Worm (Caenorhabditis elegans) whole organism, L1 larva: Measurements from ENCODE around the gene mrpl-55.
A peak's percentile ranks its signal among the peaks of the same experiment; 100 is the strongest.

ENCODE experiments used
- C04F5.9 ChIP-seq: sonication (generic microtip); optimal IDR thresholded peaks from 2 replicates; lab custom pipeline; 2016; ENCODE audit warnings: missing genetic modification characterization, missing compliant biosample characterization
- C16A3.4 ChIP-seq: fragments of 150-350 bp; optimal IDR thresholded peaks from 2 replicates; lab custom pipeline; 2014; ENCODE audit warnings: missing biosample characterization, missing genetic modification characterization
- F16B12.6 ChIP-seq: fragments of 150-350 bp; optimal IDR thresholded peaks from 2 replicates; lab custom pipeline; 2014; ENCODE audit warnings: missing biosample characterization, missing genetic modification characterization
- aha-1 ChIP-seq: fragments of 150-350 bp; optimal IDR thresholded peaks from 2 replicates; lab custom pipeline; 2014; ENCODE audit warnings: missing biosample characterization, missing genetic modification characterization
- aly-2 ChIP-seq: fragments of 150-350 bp; optimal IDR thresholded peaks from 2 replicates; lab custom pipeline; 2014; ENCODE audit warnings: missing biosample characterization, missing genetic modification characterization
- blmp-1 ChIP-seq: fragments of 150-350 bp; optimal IDR thresholded peaks from 2 replicates; lab custom pipeline; 2014; ENCODE audit warnings: missing biosample characterization, missing genetic modification characterization
- ceh-88 ChIP-seq: fragments of 200-800 bp; sonication (Bioruptor generic); IDR thresholded peaks from 2 replicates; pipeline ENCODE4 v1.3.6; 2022; ENCODE audit warnings: missing genetic modification characterization, missing compliant biosample characterization
- ceh-90 ChIP-seq: sonication (generic microtip); optimal IDR thresholded peaks from 2 replicates; lab custom pipeline; 2016; ENCODE audit warnings: missing genetic modification characterization, missing compliant biosample characterization
- ces-1 ChIP-seq: fragments of 150-350 bp; optimal IDR thresholded peaks from 2 replicates; lab custom pipeline; 2014; ENCODE audit warnings: missing biosample characterization, missing genetic modification reagents, missing genetic modification characterization
- dpl-1 ChIP-seq, 3 experiments: fragments of 150-350 bp in 2 of 3; sonication (generic microtip) in 1 of 3; optimal IDR thresholded peaks; 2 replicates each; lab custom pipeline; 2014 to 2017; ENCODE audit warnings: missing biosample characterization in 3 of 3, missing genetic modification characterization in 3 of 3, missing genetic modification reagents in 3 of 3
- dsc-1 ChIP-seq: sonication (generic microtip); optimal IDR thresholded peaks from 2 replicates; lab custom pipeline; 2016; ENCODE audit warnings: mild to moderate bottlenecking, missing genetic modification characterization, missing compliant biosample characterization
- efl-1 ChIP-seq, 4 experiments: fragments of 150-350 bp; optimal IDR thresholded peaks in 3 of 4; peaks in 1 of 4; 1 replicate in 1 of 4; 2 replicates in 3 of 4; lab custom pipeline; 2014; ENCODE audit warnings: missing biosample characterization in 2 of 4, missing genetic modification characterization in 2 of 4, missing genetic modification reagents in 2 of 4
- efl-3 ChIP-seq: fragments of 200-800 bp; sonication (Bioruptor generic); optimal IDR thresholded peaks from 2 replicates; lab custom pipeline; 2018; ENCODE audit warnings: mild to moderate bottlenecking, missing genetic modification characterization, missing compliant biosample characterization
- egl-27 ChIP-seq, 2 experiments: fragments of 150-350 bp in 1 of 2; sonication (generic microtip); optimal IDR thresholded peaks; 3 replicates each; lab custom pipeline; 2017 to 2018; ENCODE audit warnings: missing biosample characterization in 2 of 2, missing genetic modification characterization in 2 of 2, missing genetic modification reagents in 2 of 2
- elt-2 ChIP-seq: sonication (generic microtip); optimal IDR thresholded peaks from 2 replicates; lab custom pipeline; 2016; ENCODE audit warnings: missing genetic modification characterization, mild to moderate bottlenecking, inconsistent platforms, missing compliant biosample characterization, missing genetic modification reagents
- elt-3 ChIP-seq, 6 experiments: fragments of 150-350 bp in 1 of 6; sonication (generic microtip); optimal IDR thresholded peaks; 2 replicates each; lab custom pipeline; 2017 to 2018; ENCODE audit warnings: missing biosample characterization in 6 of 6, missing genetic modification characterization in 6 of 6, inconsistent platforms in 1 of 6
- ets-5 ChIP-seq: fragments of 200-800 bp; sonication (Bioruptor generic); IDR thresholded peaks from 2 replicates; pipeline ENCODE4 v1.3.6; 2022; ENCODE audit warnings: missing genetic modification characterization, missing compliant biosample characterization
- fkh-10 ChIP-seq: sonication (generic microtip); optimal IDR thresholded peaks from 2 replicates; lab custom pipeline; 2017; ENCODE audit warnings: missing biosample characterization, missing genetic modification reagents, missing genetic modification characterization
- fkh-4 ChIP-seq: sonication (generic microtip); optimal IDR thresholded peaks from 2 replicates; lab custom pipeline; 2016; ENCODE audit warnings: missing compliant biosample characterization, missing genetic modification characterization, borderline replicate concordance
- grh-1 ChIP-seq: fragments of 200-800 bp; sonication (Bioruptor generic); IDR thresholded peaks from 2 replicates; pipeline ENCODE4 v1.3.6; 2022; ENCODE audit warnings: missing genetic modification reagents, missing genetic modification characterization, missing compliant biosample characterization
- hlh-17 ChIP-seq: fragments of 200-800 bp; sonication (Bioruptor generic); optimal IDR thresholded peaks from 2 replicates; lab custom pipeline; 2018; ENCODE audit warnings: missing genetic modification characterization, mild to moderate bottlenecking, missing compliant biosample characterization, moderate library complexity, borderline replicate concordance
- hpl-2 ChIP-seq: fragments of 150-350 bp; optimal IDR thresholded peaks from 2 replicates; lab custom pipeline; 2014; ENCODE audit warnings: missing biosample characterization, missing genetic modification reagents, missing genetic modification characterization
- isw-1 ChIP-seq: fragments of 200-800 bp; sonication (Bioruptor generic); IDR thresholded peaks from 2 replicates; pipeline ENCODE4 v1.3.6; 2022; ENCODE audit warnings: missing genetic modification characterization, missing compliant biosample characterization
- jun-1 ChIP-seq: fragments of 150-350 bp; optimal IDR thresholded peaks from 2 replicates; lab custom pipeline; 2014; ENCODE audit warnings: missing biosample characterization, missing genetic modification reagents, missing genetic modification characterization
- lin-13 ChIP-seq: fragments of 150-350 bp; optimal IDR thresholded peaks from 2 replicates; lab custom pipeline; 2014; ENCODE audit warnings: missing biosample characterization, missing genetic modification reagents, missing genetic modification characterization
- lin-15B ChIP-seq: fragments of 150-350 bp; sonication (generic microtip); optimal IDR thresholded peaks from 3 replicates; lab custom pipeline; 2014; ENCODE audit warnings: missing biosample characterization, missing genetic modification characterization
- lin-35 ChIP-seq, 2 experiments: fragments of 150-350 bp; optimal IDR thresholded peaks; 2 replicates each; lab custom pipeline; 2014; ENCODE audit warnings: missing biosample characterization in 2 of 2, missing genetic modification characterization in 2 of 2, missing genetic modification reagents in 2 of 2
- lin-39 ChIP-seq: fragments of 150-350 bp; optimal IDR thresholded peaks from 2 replicates; lab custom pipeline; 2014; ENCODE audit warnings: missing biosample characterization, missing genetic modification reagents, missing genetic modification characterization
- lsy-2 ChIP-seq, 2 experiments: fragments of 150-350 bp; optimal IDR thresholded peaks; 2 replicates each; lab custom pipeline; 2014; ENCODE audit warnings: missing biosample characterization in 2 of 2, missing genetic modification characterization in 2 of 2
- mab-9 ChIP-seq: fragments of 200-800 bp; sonication (Bioruptor generic); IDR thresholded peaks from 2 replicates; pipeline ENCODE4 v1.3.6; 2022; ENCODE audit warnings: missing genetic modification reagents, missing genetic modification characterization, missing compliant biosample characterization
- mef-2 ChIP-seq: fragments of 150-350 bp; optimal IDR thresholded peaks from 2 replicates; lab custom pipeline; 2014; ENCODE audit warnings: missing biosample characterization, missing genetic modification characterization
- nhr-11 ChIP-seq: fragments of 150-350 bp; optimal IDR thresholded peaks from 2 replicates; lab custom pipeline; 2014; ENCODE audit warnings: missing biosample characterization, missing genetic modification characterization
- nhr-12 ChIP-seq: sonication (generic microtip); optimal IDR thresholded peaks from 2 replicates; lab custom pipeline; 2017; ENCODE audit warnings: missing biosample characterization, missing genetic modification characterization
- nhr-19 ChIP-seq: fragments of 200-800 bp; sonication (Bioruptor generic); conservative IDR thresholded peaks from 2 replicates; pipeline ENCODE4 v1.3.6; 2022; ENCODE audit warnings: missing genetic modification characterization, missing compliant biosample characterization
- nhr-20 ChIP-seq: sonication (generic microtip); optimal IDR thresholded peaks from 2 replicates; lab custom pipeline; 2016; ENCODE audit warnings: mild to moderate bottlenecking, missing genetic modification characterization, missing compliant biosample characterization
- nhr-71 ChIP-seq: sonication (generic microtip); optimal IDR thresholded peaks from 2 replicates; lab custom pipeline; 2016; ENCODE audit warnings: mild to moderate bottlenecking, missing genetic modification characterization, moderate library complexity, missing compliant biosample characterization
- pag-3 ChIP-seq: sonication (generic microtip); optimal IDR thresholded peaks from 2 replicates; lab custom pipeline; 2017; ENCODE audit warnings: missing genetic modification characterization, mild to moderate bottlenecking, missing compliant biosample characterization, antibody characterized with exemption, borderline replicate concordance; ENCODE audit not compliant: insufficient read depth
- pax-3 ChIP-seq: fragments of 200-800 bp; sonication (Bioruptor generic); optimal IDR thresholded peaks from 2 replicates; lab custom pipeline; 2018; ENCODE audit warnings: mild to moderate bottlenecking, missing genetic modification characterization, moderate library complexity, missing compliant biosample characterization
- pqm-1 ChIP-seq: sonication (generic microtip); optimal IDR thresholded peaks from 3 replicates; lab custom pipeline; 2017; ENCODE audit warnings: missing biosample characterization, missing genetic modification characterization
- rnt-1 ChIP-seq: sonication (generic microtip); optimal IDR thresholded peaks from 2 replicates; lab custom pipeline; 2016; ENCODE audit warnings: mild to moderate bottlenecking, missing genetic modification characterization, moderate library complexity, missing compliant biosample characterization
- sox-4 ChIP-seq: sonication (generic microtip); optimal IDR thresholded peaks from 2 replicates; lab custom pipeline; 2016; ENCODE audit warnings: missing genetic modification characterization, missing compliant biosample characterization
- sptf-1 ChIP-seq: fragments of 150-350 bp; optimal IDR thresholded peaks from 2 replicates; lab custom pipeline; 2014; ENCODE audit warnings: missing biosample characterization, missing genetic modification characterization
- sup-37 ChIP-seq: fragments of 200-800 bp; sonication (Bioruptor generic); optimal IDR thresholded peaks from 2 replicates; lab custom pipeline; 2018; ENCODE audit warnings: mild to moderate bottlenecking, missing genetic modification characterization, missing compliant biosample characterization
- tlp-1 ChIP-seq: fragments of 150-350 bp; optimal IDR thresholded peaks from 2 replicates; lab custom pipeline; 2014; ENCODE audit warnings: missing biosample characterization, missing genetic modification characterization
- unc-130 ChIP-seq: fragments of 150-350 bp; optimal IDR thresholded peaks from 2 replicates; lab custom pipeline; 2017; ENCODE audit warnings: missing biosample characterization, missing genetic modification characterization, inconsistent platforms
- unc-30 ChIP-seq: sonication (generic microtip); optimal IDR thresholded peaks from 2 replicates; lab custom pipeline; 2017; ENCODE audit warnings: missing biosample characterization, missing genetic modification characterization
- unc-62 ChIP-seq: fragments of 150-350 bp; optimal IDR thresholded peaks from 2 replicates; lab custom pipeline; 2014; ENCODE audit warnings: missing biosample characterization, missing genetic modification reagents, missing genetic modification characterization
- unc-86 ChIP-seq: sonication (generic microtip); optimal IDR thresholded peaks from 2 replicates; lab custom pipeline; 2016; ENCODE audit warnings: missing genetic modification characterization, missing compliant biosample characterization
- unc-98 ChIP-seq: fragments of 200-800 bp; sonication (Bioruptor generic); IDR thresholded peaks from 2 replicates; pipeline ENCODE4 v1.3.6; 2022; ENCODE audit warnings: missing genetic modification characterization, missing compliant biosample characterization
- vab-15 ChIP-seq: sonication (generic microtip); optimal IDR thresholded peaks from 2 replicates; lab custom pipeline; 2017; ENCODE audit warnings: missing genotype, mild to moderate bottlenecking, missing genetic modification characterization, missing compliant biosample characterization
- xbp-1 ChIP-seq: sonication (generic microtip); optimal IDR thresholded peaks from 2 replicates; lab custom pipeline; 2016; ENCODE audit warnings: missing genetic modification characterization, missing compliant biosample characterization
- zag-1 ChIP-seq: fragments of 150-350 bp; optimal IDR thresholded peaks from 2 replicates; lab custom pipeline; 2014; ENCODE audit warnings: missing biosample characterization, missing genetic modification characterization
- ztf-4 ChIP-seq: fragments of 150-350 bp; optimal IDR thresholded peaks from 2 replicates; lab custom pipeline; 2014; ENCODE audit warnings: missing biosample characterization, missing genetic modification characterization

The mrpl-55 gene

DNA sequence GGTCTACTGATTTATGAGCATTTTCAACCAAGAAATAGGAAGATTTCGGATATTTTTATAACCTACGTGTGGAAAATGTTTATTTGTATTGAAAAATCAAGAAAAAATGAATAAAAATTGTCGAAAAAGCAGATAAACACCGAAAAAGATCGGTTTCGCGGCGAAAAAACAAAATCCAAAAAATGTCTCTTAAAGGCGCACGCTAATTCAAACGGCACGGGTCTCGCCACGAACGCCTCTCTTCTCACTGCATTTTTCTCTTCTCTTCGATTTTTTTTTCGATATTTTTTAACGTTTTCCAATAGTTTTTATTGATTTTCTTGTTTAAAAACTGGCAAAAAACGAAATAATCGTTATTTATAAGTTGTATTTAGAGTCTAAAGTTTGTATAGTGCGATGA lies 18.2 kb upstream of the mrpl-55 start (continued):
- no peak for TF ChIP-seq elt-2 (tag; lab: Kevin White, UChicago)
- no peak for TF ChIP-seq fkh-10 (GFP tag; lab: Kevin White, UChicago)
- TF ChIP-seq lin-35 (GFP tag; optimal IDR thresholded peaks at IDR 0.05; lab: Kevin White, UChicago), result peak; percentile 71 to 77
- no peak for TF ChIP-seq aha-1 (tag; lab: Kevin White, UChicago)
- no peak for TF ChIP-seq unc-98 (GFP tag; lab: Robert Waterston, UW)
- no peak for TF ChIP-seq hpl-2
- peak; percentile 51 to 82 for TF ChIP-seq lsy-2 (tag; optimal IDR thresholded peaks at IDR 0.05; lab: Kevin White, UChicago)
- peak; percentile 10 for TF ChIP-seq rnt-1 (tag; lab: Kevin White, UChicago)
- no peak for TF ChIP-seq unc-30 (tag; lab: Kevin White, UChicago)
- TF ChIP-seq ceh-90 (tag; lab: Kevin White, UChicago), result no peak
- TF ChIP-seq pag-3 (tag; lab: Kevin White, UChicago), result no peak
- no peak for TF ChIP-seq sox-4 (tag; lab: Kevin White, UChicago)
- no peak for TF ChIP-seq unc-86 (tag; lab: Kevin White, UChicago)
- TF ChIP-seq sptf-1 (tag; lab: Kevin White, UChicago), result no peak
- peak; percentile 5 for TF ChIP-seq lin-15B (tag; lab: Kevin White, UChicago)
- TF ChIP-seq sup-37, result no peak
- TF ChIP-seq zag-1, result no peak
- TF ChIP-seq C16A3.4 (tag; lab: Kevin White, UChicago), result peak; percentile 53
- no peak for TF ChIP-seq lin-13 (GFP tag; lab: Kevin White, UChicago)
- no peak for TF ChIP-seq ets-5 (GFP tag; lab: Robert Waterston, UW)
- TF ChIP-seq grh-1 (GFP tag; lab: Robert Waterston, UW), result no peak
- peak; percentile 49 to 76 (median 64) for TF ChIP-seq dpl-1 (GFP tag; optimal IDR thresholded peaks at IDR 0.05; lab: Kevin White, UChicago)
- TF ChIP-seq nhr-71 (tag; lab: Kevin White, UChicago), result peak; percentile 28
- TF ChIP-seq aly-2, result no peak
- no peak for TF ChIP-seq jun-1 (tag; lab: Kevin White, UChicago)
- peak; percentile 62 to 67 for TF ChIP-seq efl-1 (optimal IDR thresholded peaks at IDR 0.05; lab: Kevin White, UChicago)
- peak; percentile 70 to 88 for TF ChIP-seq efl-1 (GFP tag; optimal IDR thresholded peaks at IDR 0.05 in 1 of 2; lab: Kevin White, UChicago)
- peak in 1 of 6 experiments; percentile 59 for TF ChIP-seq elt-3 (tag; optimal IDR thresholded peaks at IDR 0.05; lab: Kevin White, UChicago)
- no peak for TF ChIP-seq pqm-1 (tag; lab: Kevin White, UChicago)
- no peak for TF ChIP-seq vab-15 (tag; lab: Kevin White, UChicago)
- TF ChIP-seq F16B12.6 (tag; lab: Kevin White, UChicago), result no peak
- TF ChIP-seq nhr-12 (tag; lab: Kevin White, UChicago), result no peak
- TF ChIP-seq nhr-20 (tag; lab: Kevin White, UChicago), result no peak
- no peak for TF ChIP-seq lin-39
- no peak for TF ChIP-seq hlh-17
- no peak for TF ChIP-seq C04F5.9 (tag; lab: Kevin White, UChicago)
- TF ChIP-seq isw-1, result 0 out of 2 replicates have a peak, but pooled peaks have one; percentile 5
- TF ChIP-seq tlp-1, result no peak
- TF ChIP-seq fkh-4 (tag; lab: Kevin White, UChicago), result no peak
- TF ChIP-seq unc-130 (tag; lab: Kevin White, UChicago), result no peak
- TF ChIP-seq nhr-19 (GFP tag; lab: Robert Waterston, UW), result no peak
- no peak for TF ChIP-seq ceh-88 (GFP tag; lab: Robert Waterston, UW)
- no peak for TF ChIP-seq mab-9 (GFP tag; lab: Robert Waterston, UW)
- TF ChIP-seq dsc-1 (tag; lab: Kevin White, UChicago), result no peak
- no peak for TF ChIP-seq egl-27 (tag; optimal IDR thresholded peaks at IDR 0.05; lab: Kevin White, UChicago)
- TF ChIP-seq unc-62, result no peak
- no peak for TF ChIP-seq efl-3 (GFP tag; lab: Kevin White, UChicago)
- peak; percentile 25 for TF ChIP-seq xbp-1 (tag; lab: Kevin White, UChicago)
- TF ChIP-seq nhr-11 (tag; lab: Kevin White, UChicago), result no peak
- no peak for TF ChIP-seq blmp-1 (tag; lab: Kevin White, UChicago)
- no peak for TF ChIP-seq pax-3
- TF ChIP-seq ztf-4 (tag; lab: Kevin White, UChicago), result no peak
- no peak for TF ChIP-seq ces-1 (GFP tag; lab: Kevin White, UChicago)
- no peak for TF ChIP-seq mef-2 (tag; lab: Kevin White, UChicago)
